Worm (Caenorhabditis elegans) whole organism, L4 larva: ENCODE results near the gene T21C12.8.

Source experiments
- F37D6.2 ChIP-seq: sonication (generic microtip); optimal IDR thresholded peaks from 2 replicates; lab custom pipeline; 2016; ENCODE audit warnings: mild to moderate bottlenecking, missing genetic modification characterization, missing compliant biosample characterization
- F49E8.2 ChIP-seq: sonication (generic microtip); optimal IDR thresholded peaks from 2 replicates; lab custom pipeline; 2016; ENCODE audit warnings: missing compliant biosample characterization, mild to moderate bottlenecking, missing genetic modification characterization, borderline replicate concordance
- T20F7.1 ChIP-seq: fragments of 200-800 bp; sonication (Bioruptor generic); optimal IDR thresholded peaks from 2 replicates; lab custom pipeline; 2018; ENCODE audit warnings: mild to moderate bottlenecking, missing genetic modification characterization, missing compliant biosample characterization
- Y5F2A.4 ChIP-seq: fragments of 200-800 bp; sonication (Bioruptor generic); optimal IDR thresholded peaks from 2 replicates; lab custom pipeline; 2018; ENCODE audit warnings: mild to moderate bottlenecking, missing genetic modification characterization, missing compliant biosample characterization
- ZK546.5 ChIP-seq, 2 experiments: sonication (generic microtip); optimal IDR thresholded peaks; 2 replicates each; lab custom pipeline; 2017; ENCODE audit warnings: missing biosample characterization in 2 of 2, missing genetic modification characterization in 2 of 2
- aha-1 ChIP-seq: fragments of 150-350 bp; peaks from one replicate; lab custom pipeline; 2014; ENCODE audit warnings: missing biosample characterization, missing genetic modification characterization
- aly-2 ChIP-seq: sonication (generic microtip); optimal IDR thresholded peaks from 2 replicates; lab custom pipeline; 2018; ENCODE audit warnings: missing biosample characterization, missing genetic modification characterization
- arid-1 ChIP-seq: fragments of 200-800 bp; sonication (Bioruptor generic); conservative IDR thresholded peaks from 2 replicates; pipeline ENCODE4 v1.3.6; 2022; ENCODE audit warnings: missing genetic modification reagents, missing genetic modification characterization, missing compliant biosample characterization
- daf-16 ChIP-seq, 3 experiments: sonication (generic microtip); optimal IDR thresholded peaks; 2 replicates each; lab custom pipeline; 2016 to 2017; ENCODE audit warnings: missing genetic modification characterization in 3 of 3, missing genetic modification reagents in 3 of 3, mild to moderate bottlenecking in 2 of 3, missing compliant biosample characterization in 2 of 3, missing biosample characterization in 1 of 3, moderate library complexity in 1 of 3
- daf-19 ChIP-seq: fragments of 200-800 bp; sonication (Bioruptor generic); conservative IDR thresholded peaks from 2 replicates; pipeline ENCODE4 v1.3.6; 2022; ENCODE audit warnings: missing genetic modification characterization, missing compliant biosample characterization
- dmd-9 ChIP-seq: fragments of 200-800 bp; sonication (Bioruptor generic); IDR thresholded peaks from 2 replicates; pipeline ENCODE4 v1.3.6; 2022; ENCODE audit warnings: missing genetic modification reagents, missing genetic modification characterization, missing compliant biosample characterization
- dpl-1 ChIP-seq: fragments of 150-350 bp; optimal IDR thresholded peaks from 2 replicates; lab custom pipeline; 2014; ENCODE audit warnings: missing biosample characterization, missing genetic modification reagents, missing genetic modification characterization
- dve-1 ChIP-seq: sonication (generic microtip); optimal IDR thresholded peaks from 2 replicates; lab custom pipeline; 2017; ENCODE audit warnings: antibody characterized with exemption, mild to moderate bottlenecking, missing genetic modification characterization, missing compliant biosample characterization; ENCODE audit not compliant: insufficient read depth
- hif-1 ChIP-seq, 2 experiments: sonication (generic microtip); optimal IDR thresholded peaks; 2 replicates each; lab custom pipeline; 2016 to 2017; ENCODE audit warnings: missing compliant biosample characterization in 2 of 2, missing genetic modification characterization in 2 of 2, missing genetic modification reagents in 2 of 2, missing genotype in 2 of 2, mild to moderate bottlenecking in 1 of 2
- hlh-11 ChIP-seq: fragments of 200-800 bp; sonication (Bioruptor generic); optimal IDR thresholded peaks from 2 replicates; lab custom pipeline; 2018; ENCODE audit warnings: mild to moderate bottlenecking, missing genetic modification characterization, missing compliant biosample characterization
- hlh-30 ChIP-seq: sonication (generic microtip); optimal IDR thresholded peaks from 2 replicates; lab custom pipeline; 2017; ENCODE audit warnings: antibody characterized with exemption, mild to moderate bottlenecking, missing genetic modification characterization, missing compliant biosample characterization; ENCODE audit not compliant: insufficient read depth
- hmg-1.1 ChIP-seq: fragments of 200-800 bp; sonication (Bioruptor generic); IDR thresholded peaks from 2 replicates; pipeline ENCODE4 v1.3.6; 2022; ENCODE audit warnings: missing genetic modification reagents, missing genetic modification characterization, missing compliant biosample characterization
- lin-13 ChIP-seq: fragments of 150-350 bp; optimal IDR thresholded peaks from 2 replicates; lab custom pipeline; 2014; ENCODE audit warnings: missing biosample characterization, missing genetic modification reagents, missing genetic modification characterization
- lin-15B ChIP-seq: fragments of 150-350 bp; sonication (generic microtip); optimal IDR thresholded peaks from 3 replicates; lab custom pipeline; 2014; ENCODE audit warnings: missing biosample characterization, missing genetic modification characterization
- lin-38 ChIP-seq: fragments of 200-800 bp; sonication (Bioruptor generic); IDR thresholded peaks from 2 replicates; pipeline ENCODE4 v1.3.6; 2022; ENCODE audit warnings: missing genetic modification reagents, missing genetic modification characterization, missing compliant biosample characterization
- lsy-2 ChIP-seq, 2 experiments: fragments of 150-350 bp in 1 of 2; sonication (generic microtip) in 1 of 2; optimal IDR thresholded peaks; 2 replicates each; lab custom pipeline; 2014 to 2017; ENCODE audit warnings: missing biosample characterization in 2 of 2, missing genetic modification characterization in 2 of 2
- madf-9 ChIP-seq: fragments of 200-800 bp; sonication (Bioruptor generic); conservative IDR thresholded peaks from 2 replicates; pipeline ENCODE4 v1.3.6; 2022; ENCODE audit warnings: missing genetic modification reagents, missing genetic modification characterization, missing compliant biosample characterization
- mdt-29 ChIP-seq: fragments of 200-800 bp; sonication (Bioruptor generic); IDR thresholded peaks from 2 replicates; pipeline ENCODE4 v1.3.6; 2022; ENCODE audit warnings: missing genetic modification reagents, missing genetic modification characterization, missing compliant biosample characterization
- mep-1 ChIP-seq: fragments of 150-350 bp; sonication (generic microtip); optimal IDR thresholded peaks from 3 replicates; lab custom pipeline; 2014; ENCODE audit warnings: missing biosample characterization, missing genetic modification characterization
- mes-2 ChIP-seq: sonication (generic microtip); optimal IDR thresholded peaks from 2 replicates; lab custom pipeline; 2016; ENCODE audit warnings: missing genotype, mild to moderate bottlenecking, missing genetic modification characterization, missing compliant biosample characterization; ENCODE audit not compliant: poor library complexity, severe bottlenecking
- mxl-2 ChIP-seq: fragments of 200-800 bp; sonication (Bioruptor generic); conservative IDR thresholded peaks from 2 replicates; pipeline ENCODE4 v1.3.6; 2022; ENCODE audit warnings: missing genetic modification reagents, missing genetic modification characterization, missing compliant biosample characterization
- nhr-10 ChIP-seq: fragments of 150-350 bp; optimal IDR thresholded peaks from 2 replicates; lab custom pipeline; 2014; ENCODE audit warnings: missing biosample characterization, missing genetic modification characterization
- nhr-102 ChIP-seq: sonication (generic microtip); optimal IDR thresholded peaks from 2 replicates; lab custom pipeline; 2016; ENCODE audit warnings: mild to moderate bottlenecking, missing genetic modification characterization, moderate library complexity, missing compliant biosample characterization
- nhr-11 ChIP-seq: fragments of 150-350 bp; optimal IDR thresholded peaks from 2 replicates; lab custom pipeline; 2014; ENCODE audit warnings: missing biosample characterization, missing genetic modification characterization
- nhr-28 ChIP-seq: fragments of 150-350 bp; optimal IDR thresholded peaks from 2 replicates; lab custom pipeline; 2014; ENCODE audit warnings: missing biosample characterization, missing genetic modification characterization
- nhr-41 ChIP-seq: fragments of 200-800 bp; sonication (Bioruptor generic); IDR thresholded peaks from 2 replicates; pipeline ENCODE4 v1.3.6; 2022; ENCODE audit warnings: missing genetic modification reagents, missing genetic modification characterization, missing compliant biosample characterization
- nhr-77 ChIP-seq: fragments of 150-350 bp; optimal IDR thresholded peaks from 2 replicates; lab custom pipeline; 2014; ENCODE audit warnings: missing biosample characterization, missing genetic modification characterization
- pha-4 ChIP-seq, 2 experiments: fragments of 150-350 bp in 1 of 2; fragments of 200-800 bp in 1 of 2; sonication (Bioruptor generic) in 1 of 2; IDR thresholded peaks in 1 of 2; optimal IDR thresholded peaks in 1 of 2; 2 replicates each; pipeline versions ENCODE4 v1.3.6 to Lab custom; 2014 to 2022; ENCODE audit warnings: missing genetic modification characterization in 2 of 2, missing genetic modification reagents in 2 of 2, missing biosample characterization in 1 of 2, missing compliant biosample characterization in 1 of 2
- pqm-1 ChIP-seq: sonication (generic microtip); optimal IDR thresholded peaks from 2 replicates; lab custom pipeline; 2017; ENCODE audit warnings: missing biosample characterization, missing genetic modification characterization
- rbr-2 ChIP-seq: sonication (generic microtip); optimal IDR thresholded peaks from 2 replicates; lab custom pipeline; 2016; ENCODE audit warnings: missing genotype, missing genetic modification characterization, missing compliant biosample characterization
- skn-1 ChIP-seq: fragments of 150-350 bp; optimal IDR thresholded peaks from 2 replicates; lab custom pipeline; 2014; ENCODE audit warnings: missing biosample characterization, missing genetic modification characterization
- spr-1 ChIP-seq: sonication (generic microtip); optimal IDR thresholded peaks from 2 replicates; lab custom pipeline; 2016; ENCODE audit warnings: mild to moderate bottlenecking, missing genetic modification characterization, missing compliant biosample characterization
- spr-3 ChIP-seq: fragments of 200-800 bp; sonication (Bioruptor generic); optimal IDR thresholded peaks from 2 replicates; lab custom pipeline; 2018; ENCODE audit warnings: mild to moderate bottlenecking, missing genetic modification characterization, missing compliant biosample characterization
- unc-130 ChIP-seq: sonication (generic microtip); optimal IDR thresholded peaks from 2 replicates; lab custom pipeline; 2016; ENCODE audit warnings: missing genetic modification reagents, missing genetic modification characterization, missing compliant biosample characterization
- unc-62 ChIP-seq, 3 experiments: fragments of 150-350 bp in 1 of 3; sonication (generic microtip); optimal IDR thresholded peaks in 2 of 3; peaks in 1 of 3; 1 replicate in 1 of 3; 2 replicates in 2 of 3; lab custom pipeline; 2014 to 2017; ENCODE audit warnings: missing biosample characterization in 3 of 3, missing genetic modification characterization in 3 of 3, missing genetic modification reagents in 3 of 3, missing genotype in 1 of 3
- zfp-3 ChIP-seq: fragments of 200-800 bp; sonication (Bioruptor generic); conservative IDR thresholded peaks from 2 replicates; pipeline ENCODE4 v1.3.6; 2022; ENCODE audit warnings: missing genetic modification reagents, missing genetic modification characterization, missing compliant biosample characterization
- zip-11 ChIP-seq: fragments of 200-800 bp; sonication (Bioruptor generic); IDR thresholded peaks from 2 replicates; pipeline ENCODE4 v1.3.6; 2022; ENCODE audit warnings: missing genetic modification characterization, missing compliant biosample characterization
- ztf-7 ChIP-seq: fragments of 150-350 bp; optimal IDR thresholded peaks from 2 replicates; lab custom pipeline; 2014; ENCODE audit warnings: missing biosample characterization, missing genetic modification characterization

T21C12.8 gene

DNA sequence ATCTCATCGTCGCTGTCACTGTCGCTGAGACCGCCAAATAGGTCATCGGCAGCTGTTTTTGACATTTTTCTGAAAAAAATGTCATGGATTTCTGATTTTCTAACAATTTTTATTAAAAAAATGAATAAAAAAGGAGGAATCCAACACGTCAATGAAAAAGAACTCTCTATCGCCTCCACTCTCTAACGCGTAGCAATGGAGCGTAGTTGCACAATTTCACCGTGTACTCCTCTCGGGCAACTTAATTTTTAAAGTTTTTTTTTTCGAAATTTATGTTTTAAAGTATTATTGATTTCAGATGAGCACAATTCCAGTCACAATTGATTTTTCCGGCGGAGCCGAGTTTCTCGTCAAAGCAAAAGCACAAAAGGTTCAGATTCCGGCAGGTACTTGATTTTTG, 47.6 kb downstream of the T21C12.8 start, which contains the start of the genes taf-11.3 and urm-1:
Gene taf-11.3 (minus strand): TSS at position 69 of the 400 bp plus-strand sequence.
Gene urm-1 (plus strand): TSS at position 299 of the 400 bp plus-strand sequence.
- peak in 1 of 2 experiments; percentile 93 for TF ChIP-seq lsy-2 (tag; optimal IDR thresholded peaks at IDR 0.05; lab: Kevin White, UChicago)
- peak; percentile 96 for TF ChIP-seq lin-38 (GFP tag; lab: Robert Waterston, UW)
- no peak for TF ChIP-seq zip-11 (GFP tag; lab: Robert Waterston, UW)
- peak; percentile 50 for TF ChIP-seq aha-1
- TF ChIP-seq ztf-7 (tag; lab: Kevin White, UChicago): peak; percentile 55
- TF ChIP-seq nhr-11 (tag; lab: Kevin White, UChicago): no peak
- TF ChIP-seq unc-130 (GFP tag; lab: Kevin White, UChicago): peak; percentile 35
- peak; percentile 83 for TF ChIP-seq dpl-1 (GFP tag; lab: Kevin White, UChicago)
- peak; percentile 74 for TF ChIP-seq lin-13 (GFP tag; lab: Kevin White, UChicago)
- peak; percentile 37 for TF ChIP-seq lin-15B (tag; lab: Kevin White, UChicago)
- no peak for TF ChIP-seq pha-4 (GFP tag; IDR thresholded peaks at IDR 0.05; lab: Robert Waterston, UW)
- TF ChIP-seq pha-4 (tag; optimal IDR thresholded peaks at IDR 0.05; lab: Kevin White, UChicago): peak; percentile 79
- TF ChIP-seq nhr-102 (tag; lab: Kevin White, UChicago): peak; percentile 10
- TF ChIP-seq dve-1 (tag; lab: Kevin White, UChicago): peak; percentile 82
- TF ChIP-seq mdt-29 (GFP tag; lab: Robert Waterston, UW): no peak
- TF ChIP-seq nhr-77: peak; percentile 70
- peak; percentile 79 for TF ChIP-seq mep-1 (tag; lab: Kevin White, UChicago)
- no peak for TF ChIP-seq spr-3 (GFP tag; lab: Kevin White, UChicago)
- peak; percentile 38 for TF ChIP-seq hlh-11 (tag; lab: Kevin White, UChicago)
- no peak for TF ChIP-seq daf-16 (GFP tag; optimal IDR thresholded peaks at IDR 0.05; lab: Kevin White, UChicago)
- peak; percentile 40 for TF ChIP-seq daf-16 (tag; optimal IDR thresholded peaks at IDR 0.05; lab: Kevin White, UChicago)
- peak; percentile 94 for TF ChIP-seq mes-2
- peak in 1 of 2 experiments; percentile 84 for TF ChIP-seq unc-62 (GFP tag; optimal IDR thresholded peaks at IDR 0.05 in 1 of 2; lab: Kevin White, UChicago)
- no peak for TF ChIP-seq unc-62 (tag; optimal IDR thresholded peaks at IDR 0.05; lab: Kevin White, UChicago)
- no peak for TF ChIP-seq nhr-41 (GFP tag; lab: Robert Waterston, UW)
- peak in 1 of 2 experiments; percentile 24 for TF ChIP-seq hif-1 (tag; optimal IDR thresholded peaks at IDR 0.05; lab: Kevin White, UChicago)
- TF ChIP-seq rbr-2 (tag; lab: Kevin White, UChicago): peak; percentile 32
- TF ChIP-seq ZK546.5 (tag; optimal IDR thresholded peaks at IDR 0.05; lab: Kevin White, UChicago): no peak
- no peak for TF ChIP-seq skn-1 (tag; lab: Kevin White, UChicago)
- peak; percentile 52 for TF ChIP-seq hmg-1.1 (GFP tag; lab: Robert Waterston, UW)
- TF ChIP-seq F37D6.2: peak; percentile 6
- TF ChIP-seq arid-1 (GFP tag; lab: Robert Waterston, UW): 0 out of 2 replicates have a peak, but pooled peaks have one; percentile 30
- TF ChIP-seq madf-9 (GFP tag; lab: Robert Waterston, UW): no peak
- TF ChIP-seq hlh-30 (tag; lab: Kevin White, UChicago): peak; percentile 30

- TF ChIP-seq zip-11 (GFP tag; lab: Robert Waterston, UW) (no peak), Y5F2A.4 (GFP tag; lab: Kevin White, UChicago) (no peak), F49E8.2 (tag; lab: Kevin White, UChicago) (no peak), daf-19 (GFP tag; lab: Robert Waterston, UW) (no peak), dmd-9 (GFP tag; lab: Robert Waterston, UW) (no peak), ztf-7 (tag; lab: Kevin White, UChicago) (no peak), pqm-1 (tag; lab: Kevin White, UChicago) (no peak), nhr-77 (no peak), aly-2 (tag; lab: Kevin White, UChicago) (no peak), nhr-10 (tag; lab: Kevin White, UChicago) (no peak), mxl-2 (GFP tag; lab: Robert Waterston, UW) (no peak), T20F7.1 (GFP tag; lab: Kevin White, UChicago) (no peak), spr-1 (tag; lab: Kevin White, UChicago) (no peak), nhr-11 (tag; lab: Kevin White, UChicago) (no peak), nhr-28 (tag; lab: Kevin White, UChicago) (no peak), zfp-3 (GFP tag; lab: Robert Waterston, UW) (no peak), unc-62 (GFP tag; optimal IDR thresholded peaks at IDR 0.05 in 1 of 2; lab: Kevin White, UChicago) (no peak), unc-62 (tag; optimal IDR thresholded peaks at IDR 0.05; lab: Kevin White, UChicago) (no peak), ZK546.5 (tag; optimal IDR thresholded peaks at IDR 0.05; lab: Kevin White, UChicago) (no peak), lin-15B (tag; lab: Kevin White, UChicago) (no peak)
These were observed 49.1 kb downstream of the T21C12.8 start, which contains the start of gene rab-33 for ce11 chrIII:10503753-10504152. Gene rab-33, minus strand, starts transcription at chrIII:10503853.
